Worm (Caenorhabditis elegans): ENCODE data around the gene spat-2.

The spat-2 gene

DNA sequence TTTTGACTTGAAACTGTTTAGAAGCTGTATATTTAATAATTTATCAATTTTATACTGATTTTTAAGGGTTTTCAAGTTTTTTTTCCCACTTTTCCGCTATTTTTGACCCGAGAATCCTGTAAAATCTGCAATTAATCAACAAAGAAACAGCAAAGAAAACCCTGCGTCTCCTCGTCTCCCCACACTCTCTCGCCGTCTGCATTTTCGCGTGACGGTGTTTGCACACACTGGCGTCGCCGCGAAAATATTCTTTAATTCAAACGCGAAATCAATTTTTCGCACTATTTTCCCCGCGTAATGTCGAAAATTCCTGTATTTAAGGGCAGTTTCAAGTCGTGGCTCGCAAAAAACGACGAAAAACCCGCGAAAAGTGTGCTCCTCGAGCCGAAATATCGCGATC is 26.5 kb downstream of the spat-2 start, which contains the start of gene rsa-2:
rsa-2 (plus strand) TSS at position 221 of the 400 bp plus-strand sequence.
- TF ChIP-seq dmd-4 (tag; optimal IDR thresholded peaks at IDR 0.05) (no peak), nhr-21 (tag; optimal IDR thresholded peaks at IDR 0.05) (no peak), aly-2 (tag; optimal IDR thresholded peaks at IDR 0.05) (no peak), ztf-11 (tag; optimal IDR thresholded peaks at IDR 0.05) (no peak), sma-3 (GFP tag; optimal IDR thresholded peaks at IDR 0.05) (peak; percentile 23), nhr-77 (tag; optimal IDR thresholded peaks at IDR 0.05) (no peak), nhr-23 (tag; optimal IDR thresholded peaks at IDR 0.05) (no peak), unc-39 (tag; optimal IDR thresholded peaks at IDR 0.05) (no peak), C34F6.9 (tag; optimal IDR thresholded peaks at IDR 0.05) (peak; percentile 54), ztf-4 (tag; optimal IDR thresholded peaks at IDR 0.05) (no peak), lsy-2 (tag; optimal IDR thresholded peaks at IDR 0.05) (peak; percentile 42 to 65), ceh-16 (tag; optimal IDR thresholded peaks at IDR 0.05) (no peak), nhr-12 (tag; optimal IDR thresholded peaks at IDR 0.05) (no peak), lin-39 (tag; optimal IDR thresholded peaks at IDR 0.05) (no peak), fos-1 (tag; optimal IDR thresholded peaks at IDR 0.05) (no peak), nhr-11 (tag; optimal IDR thresholded peaks at IDR 0.05) (no peak), unc-55 (GFP tag; optimal IDR thresholded peaks at IDR 0.05) (peak; percentile 67), sem-4 (tag; optimal IDR thresholded peaks at IDR 0.05) (no peak), ztf-1 (GFP tag; conservative IDR thresholded peaks at IDR 0.05) (no peak), lin-11 (tag; optimal IDR thresholded peaks at IDR 0.05) (peak; percentile 26), ceh-82 (tag; optimal IDR thresholded peaks at IDR 0.05) (no peak), F13H6.1 (tag; optimal IDR thresholded peaks at IDR 0.05) (peak; percentile 44), ZK546.5 (tag; optimal IDR thresholded peaks at IDR 0.05) (no peak), lin-13 (GFP tag; optimal IDR thresholded peaks at IDR 0.05) (peak; percentile 18), alr-1 (tag; optimal IDR thresholded peaks at IDR 0.05) (no peak), elt-3 (tag; optimal IDR thresholded peaks at IDR 0.05) (no peak), snpc-4 (tag; optimal IDR thresholded peaks at IDR 0.05) (no peak), crh-2 (tag; optimal IDR thresholded peaks at IDR 0.05) (peak; percentile 20), nhr-10 (tag; optimal IDR thresholded peaks at IDR 0.05) (no peak), blmp-1 (tag; optimal IDR thresholded peaks at IDR 0.05; ENCODE audit: insufficient read depth) (no peak), zag-1 (tag; optimal IDR thresholded peaks at IDR 0.05) (no peak), sma-9 (GFP tag; optimal IDR thresholded peaks at IDR 0.05) (peak; percentile 64), sma-9 (tag; optimal IDR thresholded peaks at IDR 0.05) (no peak), peb-1 (tag; optimal IDR thresholded peaks at IDR 0.05) (no peak), mdl-1 (tag; optimal IDR thresholded peaks at IDR 0.05) (no peak), nhr-25 (tag; optimal IDR thresholded peaks at IDR 0.05) (no peak), ama-1 (optimal IDR thresholded peaks at IDR 0.05) (no peak), skn-1 (tag; optimal IDR thresholded peaks at IDR 0.05) (no peak), nhr-129 (tag; optimal IDR thresholded peaks at IDR 0.05) (peak; percentile 24), R02D3.7 (tag; optimal IDR thresholded peaks at IDR 0.05) (no peak), unc-62 (GFP tag; optimal IDR thresholded peaks at IDR 0.05) (no peak), egl-27 (tag; optimal IDR thresholded peaks at IDR 0.05) (no peak), gmeb-1 (tag; optimal IDR thresholded peaks at IDR 0.05) (peak; percentile 92), mbf-1 (tag; optimal IDR thresholded peaks at IDR 0.05) (no peak), elt-1 (tag; optimal IDR thresholded peaks at IDR 0.05) (no peak), nhr-237 (tag; optimal IDR thresholded peaks at IDR 0.05) (no peak), mab-5 (tag; optimal IDR thresholded peaks at IDR 0.05) (no peak), nhr-6 (tag; optimal IDR thresholded peaks at IDR 0.05) (no peak), Y55F3AM.14 (GFP tag; optimal IDR thresholded peaks at IDR 0.05) (peak; percentile 26)
